Worm (Caenorhabditis elegans): Measurements from ENCODE around the gene ncs-4.

ce11 chrX:10216857-10217256 lies 40.5 kb downstream of the ncs-4 start:
- TF ChIP-seq nhr-25 (tag; optimal IDR thresholded peaks at IDR 0.05) (no peak), Y55F3AM.14 (GFP tag; optimal IDR thresholded peaks at IDR 0.05) (no peak), ceh-82 (tag; optimal IDR thresholded peaks at IDR 0.05) (no peak), ama-1 (optimal IDR thresholded peaks at IDR 0.05) (no peak), unc-39 (tag; optimal IDR thresholded peaks at IDR 0.05) (no peak), snpc-4 (tag; optimal IDR thresholded peaks at IDR 0.05) (no peak), aly-2 (tag; optimal IDR thresholded peaks at IDR 0.05) (no peak), egl-27 (tag; optimal IDR thresholded peaks at IDR 0.05) (no peak), crh-2 (tag; optimal IDR thresholded peaks at IDR 0.05) (no peak)

Measured in whole organism, L2 larva.